Worm (Caenorhabditis elegans): ENCODE measurements around the gene Y116A8A.150.
A peak's percentile ranks its signal among the peaks of the same experiment; 100 is the strongest.
"Not testable (repeated sequence)": the region's sequence is repeated elsewhere in the genome, so short reads cannot be mapped to it uniquely, and the experiment has no call there.

Gene Y116A8A.150

DNA sequence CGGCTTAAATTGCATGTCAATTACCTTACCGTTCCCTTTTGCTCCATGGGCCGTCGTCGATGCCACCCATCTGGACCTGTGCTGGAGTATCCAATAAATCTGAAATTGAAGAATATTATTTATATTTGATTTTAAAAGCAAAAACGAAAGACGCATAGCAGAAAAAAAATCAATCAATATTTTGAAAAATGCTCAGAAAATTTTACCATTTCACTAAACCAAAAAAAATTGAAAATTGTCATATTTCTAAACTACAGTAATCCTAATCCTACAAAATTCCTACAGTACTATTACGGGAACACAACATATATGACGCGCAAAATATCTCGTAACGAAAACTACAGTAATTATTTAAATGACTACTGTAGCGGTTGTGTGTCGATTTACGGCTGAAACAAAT, at the start of gene Y116A8A.150:
Y116A8A.150 (minus strand) TSS at position 101 of the 400 bp plus-strand sequence.
- TF ChIP-seq W03F9.2, him-1, dao-5 (tag; optimal IDR thresholded peaks at IDR 0.05): not testable (repeated sequence)

DNA sequence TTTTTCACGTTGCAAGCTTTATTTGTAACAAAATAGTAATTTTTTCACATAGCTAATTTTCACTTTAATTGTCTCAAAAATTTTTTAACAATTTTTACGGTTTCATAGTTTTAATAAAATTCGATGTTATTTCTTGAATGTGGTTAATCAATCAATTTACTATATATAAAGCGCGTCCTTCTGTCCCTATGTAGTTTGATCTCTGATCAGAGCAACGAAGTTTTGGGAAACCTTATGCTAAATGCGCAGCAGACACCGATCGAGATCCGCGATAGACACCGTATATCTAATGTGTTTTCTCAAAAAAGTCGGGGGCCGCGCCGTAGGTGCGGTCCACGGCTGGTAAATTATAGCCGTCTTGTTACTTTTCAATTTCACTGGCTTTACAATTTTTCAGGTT, 45.8 kb upstream of the Y116A8A.150 start:
- TF ChIP-seq W03F9.2 (tag; optimal IDR thresholded peaks at IDR 0.05) (no peak), him-1 (tag; optimal IDR thresholded peaks at IDR 0.05) (no peak), dao-5 (tag; optimal IDR thresholded peaks at IDR 0.05) (no peak)

DNA sequence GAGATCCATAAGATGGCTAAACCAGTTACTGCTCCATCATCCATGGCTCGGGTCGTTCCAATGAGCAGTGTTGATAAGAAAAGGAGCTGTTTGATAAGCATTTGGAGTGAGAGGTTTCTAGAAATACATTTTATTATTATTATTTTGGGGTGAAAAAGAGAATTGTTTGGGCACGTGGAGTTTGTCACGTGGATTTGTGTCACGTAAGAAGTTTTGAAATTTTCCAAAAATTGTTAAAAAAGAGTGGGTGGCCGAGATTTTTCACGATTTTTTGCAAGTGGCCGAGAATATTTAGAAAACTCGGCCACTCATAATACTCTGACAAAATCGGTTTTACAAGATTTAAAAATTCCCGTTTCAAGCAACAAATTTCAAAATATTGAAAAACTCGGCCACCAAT, 26.1 kb upstream of the Y116A8A.150 start, which contains the start of gene T06A10.106:
T06A10.106 (minus strand) TSS at position 101 of the 400 bp plus-strand sequence.
- TF ChIP-seq him-1 (tag; optimal IDR thresholded peaks at IDR 0.05) (no peak), dao-5 (tag; optimal IDR thresholded peaks at IDR 0.05) (no peak)

DNA sequence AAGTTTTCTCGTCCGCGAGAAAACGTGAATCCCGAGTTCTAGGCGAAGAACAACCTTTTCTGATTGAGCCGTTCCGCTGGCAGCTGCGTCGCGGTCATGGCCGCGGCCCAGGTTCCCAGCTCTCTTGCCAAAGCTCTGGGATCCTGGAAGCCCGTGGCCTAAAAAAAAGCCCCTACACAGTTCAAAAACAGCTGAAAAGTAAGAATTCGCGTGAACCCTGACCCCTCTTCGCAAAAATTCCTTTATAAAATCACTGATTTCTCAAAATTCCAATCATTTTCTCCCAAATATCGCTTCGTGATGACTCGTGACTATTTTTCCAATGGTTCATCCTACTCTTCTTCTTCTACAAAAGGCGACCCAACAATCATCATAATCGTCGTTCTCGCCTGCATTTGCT, 24.4 kb upstream of the Y116A8A.150 start, which contains the start of gene T06A10.107:
T06A10.107 (plus strand) TSS at position 301 of the 400 bp plus-strand sequence.
- no peak for TF ChIP-seq him-1 (tag; optimal IDR thresholded peaks at IDR 0.05)
- TF ChIP-seq W03F9.2 (tag; optimal IDR thresholded peaks at IDR 0.05) = no peak
- no peak for TF ChIP-seq dao-5 (tag; optimal IDR thresholded peaks at IDR 0.05)

DNA sequence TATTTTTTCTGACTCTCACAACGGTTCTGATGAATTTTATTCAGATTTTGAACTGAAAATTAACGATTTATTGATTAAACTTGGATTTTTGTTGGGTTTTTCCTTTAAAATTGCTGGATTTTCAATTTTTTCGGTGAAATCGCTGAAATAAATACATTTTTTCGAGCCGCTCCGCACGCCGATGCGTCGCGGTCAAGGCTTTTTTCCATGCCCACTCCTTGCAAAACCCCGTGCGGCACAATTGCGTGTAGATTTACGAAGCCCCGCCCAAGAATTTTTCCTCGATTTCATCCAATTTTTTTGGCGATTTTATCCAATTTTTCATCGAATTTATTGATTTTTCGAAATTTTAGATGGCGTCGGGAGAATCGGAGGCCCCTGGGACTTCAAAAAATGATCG, 22.7 kb upstream of the Y116A8A.150 start, which contains the start of gene gtsf-1:
gtsf-1 (plus strand) TSS at position 354 of the 400 bp plus-strand sequence.
- TF ChIP-seq W03F9.2 (tag; optimal IDR thresholded peaks at IDR 0.05) (peak; percentile 61), dao-5 (tag; optimal IDR thresholded peaks at IDR 0.05) (no peak), him-1 (tag; optimal IDR thresholded peaks at IDR 0.05) (no peak)

DNA sequence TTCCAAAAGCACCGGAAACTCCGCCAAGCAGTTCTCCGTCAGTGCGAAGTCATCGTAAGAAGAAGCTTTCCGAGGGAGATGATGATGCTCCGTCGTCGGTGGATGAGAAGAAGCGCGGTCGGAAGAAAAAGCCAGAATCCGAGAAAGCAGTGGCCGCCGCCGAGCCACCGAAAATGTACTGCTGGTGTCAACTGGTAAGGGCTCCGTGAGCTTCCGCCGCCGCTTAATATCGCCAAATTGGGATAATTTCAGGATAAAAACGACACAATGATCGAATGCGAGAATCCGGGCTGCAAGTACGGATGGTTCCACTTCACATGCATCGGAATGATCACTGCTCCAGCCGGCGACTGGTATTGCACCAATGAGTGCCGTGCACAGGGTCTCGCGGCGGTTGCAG, 22.1 kb upstream of the Y116A8A.150 start:
- TF ChIP-seq dao-5 (tag; optimal IDR thresholded peaks at IDR 0.05) (no peak), him-1 (tag; optimal IDR thresholded peaks at IDR 0.05) (no peak), W03F9.2 (tag; optimal IDR thresholded peaks at IDR 0.05) (no peak)

DNA sequence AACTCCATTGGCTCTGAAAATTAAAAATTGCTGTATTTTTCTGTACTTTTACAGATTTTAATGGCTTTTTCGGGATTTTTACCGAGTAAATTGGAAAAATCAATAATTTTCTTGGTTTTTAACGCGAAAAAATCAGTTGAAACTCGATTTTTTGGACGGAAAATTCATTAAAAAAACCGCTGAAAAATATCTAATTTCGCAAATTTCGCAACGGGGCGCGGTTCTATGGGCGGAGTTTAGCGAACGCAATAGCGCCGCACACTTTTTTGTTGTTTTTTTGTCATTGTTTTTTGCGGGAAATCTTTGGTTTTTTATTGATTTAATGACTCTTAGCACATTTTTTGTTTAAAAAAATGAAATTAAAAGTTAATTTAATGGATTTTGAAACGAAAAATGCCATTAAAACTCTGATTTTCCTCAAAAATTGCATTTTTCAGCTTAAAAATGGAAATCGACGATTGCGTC, 20.7 kb upstream of the Y116A8A.150 start, which contains the start of the genes mel-46 and lsy-13:
mel-46 (minus strand) TSS at position 51 of the 465 bp plus-strand sequence.
lsy-13 (plus strand) TSS at position 440 of the 465 bp plus-strand sequence.
- TF ChIP-seq W03F9.2 (tag; optimal IDR thresholded peaks at IDR 0.05) = peak; percentile 70
- no peak for TF ChIP-seq dao-5 (tag; optimal IDR thresholded peaks at IDR 0.05)

DNA sequence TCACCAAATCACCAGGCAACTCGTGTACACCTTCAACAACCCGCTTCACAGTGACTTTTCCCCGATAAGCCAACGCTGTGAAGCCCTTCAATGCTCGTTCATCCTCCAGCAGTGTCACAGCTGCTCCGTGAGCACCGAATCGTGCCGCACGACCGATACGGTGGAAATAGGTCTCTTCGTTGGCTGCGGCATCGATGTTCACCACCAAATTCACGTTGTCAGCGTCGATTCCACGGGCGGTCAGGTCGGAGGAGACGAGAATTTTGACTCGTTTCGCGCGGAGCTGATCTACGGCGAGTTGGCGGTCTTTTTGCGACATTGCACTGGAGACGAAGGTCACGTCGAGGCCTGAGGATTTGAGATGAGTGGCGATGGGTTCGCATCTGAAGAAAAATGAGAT, 17.9 kb upstream of the Y116A8A.150 start:
- TF ChIP-seq him-1 (tag; optimal IDR thresholded peaks at IDR 0.05) = no peak
- TF ChIP-seq W03F9.2 (tag; optimal IDR thresholded peaks at IDR 0.05) = no peak
- TF ChIP-seq dao-5 (tag; optimal IDR thresholded peaks at IDR 0.05) = no peak

DNA sequence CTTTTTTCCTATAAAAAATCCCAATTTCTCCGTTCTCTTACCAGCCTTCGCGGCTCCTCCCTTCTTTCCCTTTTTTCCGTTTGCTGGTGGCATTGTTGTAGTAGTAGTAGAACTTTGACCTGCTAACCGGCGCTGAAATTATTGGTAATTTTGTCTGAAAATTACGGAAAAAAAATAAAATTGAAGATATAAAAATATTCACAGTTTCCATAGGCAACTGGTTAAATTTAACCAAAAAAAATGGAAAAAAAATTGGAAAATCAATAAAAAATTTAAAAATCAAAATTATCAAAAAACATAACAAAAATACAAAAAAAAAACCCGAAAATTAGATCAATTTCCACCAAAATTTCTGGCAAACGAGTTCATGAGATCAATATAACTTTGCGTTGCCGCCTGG, 12.0 kb upstream of the Y116A8A.150 start, which contains the start of gene map-2:
map-2 (minus strand) TSS at position 101 of the 400 bp plus-strand sequence.
- TF ChIP-seq W03F9.2 (tag; optimal IDR thresholded peaks at IDR 0.05) (no peak), dao-5 (tag; optimal IDR thresholded peaks at IDR 0.05) (no peak), him-1 (tag; optimal IDR thresholded peaks at IDR 0.05) (no peak)

DNA sequence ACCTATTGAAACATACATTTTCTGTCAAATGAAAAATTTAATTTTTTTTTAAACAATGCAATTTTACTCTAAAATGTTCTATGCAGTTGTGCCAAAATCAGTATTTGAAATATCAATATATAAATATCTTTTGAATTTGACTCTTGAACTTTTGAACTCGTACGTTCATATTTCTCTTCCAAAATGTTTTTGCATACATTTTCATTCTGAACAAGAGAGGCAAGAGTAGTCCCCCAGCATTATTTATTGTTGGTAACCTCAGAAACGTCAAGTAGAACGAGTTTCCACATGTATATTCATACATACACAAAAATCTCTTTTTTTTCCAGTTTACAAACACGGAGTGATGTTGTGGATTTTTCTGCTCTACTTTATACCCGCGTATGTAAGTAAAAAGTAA, 11.4 kb downstream of the Y116A8A.150 start, which contains the start of gene clec-194:
clec-194 (plus strand) TSS at position 301 of the 400 bp plus-strand sequence.
- TF ChIP-seq W03F9.2 (tag; optimal IDR thresholded peaks at IDR 0.05) (no peak), him-1 (tag; optimal IDR thresholded peaks at IDR 0.05) (no peak)

DNA sequence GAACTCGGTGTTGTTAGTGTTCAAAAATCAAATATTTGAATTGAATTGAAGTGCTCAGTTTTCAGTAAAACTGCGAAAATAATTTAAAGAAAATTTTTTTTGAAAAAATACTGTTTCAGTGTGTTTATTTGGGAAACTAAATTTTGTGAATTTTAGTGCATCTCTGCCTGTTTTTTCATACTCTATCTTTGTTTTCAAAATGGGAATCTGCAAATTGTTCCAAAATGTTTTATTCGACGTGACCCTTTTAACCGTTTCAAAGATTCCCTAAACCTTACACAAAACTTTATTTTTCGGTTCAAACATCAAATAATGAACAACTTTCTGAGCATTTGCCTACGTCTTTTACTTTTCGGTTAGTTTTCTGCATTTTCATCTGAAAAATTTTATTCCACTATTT, 12.9 kb downstream of the Y116A8A.150 start, which contains the start of gene Y116A8A.7:
Y116A8A.7 (plus strand) TSS at position 301 of the 400 bp plus-strand sequence.
- TF ChIP-seq dao-5 (tag; optimal IDR thresholded peaks at IDR 0.05) = no peak
- TF ChIP-seq W03F9.2 (tag; optimal IDR thresholded peaks at IDR 0.05) = no peak
- no peak for TF ChIP-seq him-1 (tag; optimal IDR thresholded peaks at IDR 0.05)

DNA sequence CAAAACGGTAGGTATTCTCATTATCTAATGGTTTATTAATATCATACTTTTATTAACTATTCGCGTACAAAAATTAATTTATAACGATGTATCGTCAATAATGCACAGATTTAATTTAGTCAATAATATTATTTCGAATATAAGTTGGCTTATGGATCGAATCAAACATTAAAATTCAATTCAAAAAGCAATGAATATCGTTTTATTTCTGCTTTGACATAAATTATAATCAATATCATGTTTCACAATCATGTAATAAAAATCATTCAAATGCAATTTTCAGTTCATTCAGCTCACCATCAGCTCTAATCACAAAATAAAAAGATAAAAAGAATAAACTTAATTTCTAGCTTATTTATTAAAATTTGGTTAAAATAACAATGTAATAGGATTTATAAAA, 14.1 kb downstream of the Y116A8A.150 start, which contains the start of gene Y116A8A.6:
Y116A8A.6 (minus strand) TSS at position 101 of the 400 bp plus-strand sequence.
- TF ChIP-seq dao-5 (tag; optimal IDR thresholded peaks at IDR 0.05) (no peak), him-1 (tag; optimal IDR thresholded peaks at IDR 0.05) (no peak), W03F9.2 (tag; optimal IDR thresholded peaks at IDR 0.05) (no peak)

DNA sequence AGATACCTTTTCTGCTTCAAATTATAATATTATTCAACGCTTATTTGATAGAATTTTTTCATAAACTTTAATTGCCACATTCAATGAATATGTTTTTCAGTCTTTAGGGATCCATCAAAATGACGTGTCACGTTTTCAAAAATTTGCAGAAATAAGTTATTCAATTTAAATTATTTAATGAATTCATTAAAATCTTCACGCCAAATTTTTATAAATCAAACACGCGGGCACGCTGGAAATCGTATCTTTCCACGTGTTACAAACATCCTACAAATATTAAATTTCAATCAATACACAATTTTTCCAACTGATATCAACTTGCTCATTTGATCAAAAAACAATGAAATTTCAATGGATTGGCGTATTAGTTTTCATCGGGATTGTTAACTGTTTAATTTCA, 20.2 kb downstream of the Y116A8A.150 start, which contains the start of gene Y116A8A.4:
Y116A8A.4 (plus strand) TSS at position 301 of the 400 bp plus-strand sequence.
- TF ChIP-seq W03F9.2 (tag; optimal IDR thresholded peaks at IDR 0.05) = no peak
- TF ChIP-seq dao-5 (tag; optimal IDR thresholded peaks at IDR 0.05) = no peak
- TF ChIP-seq him-1 (tag; optimal IDR thresholded peaks at IDR 0.05) = no peak

DNA sequence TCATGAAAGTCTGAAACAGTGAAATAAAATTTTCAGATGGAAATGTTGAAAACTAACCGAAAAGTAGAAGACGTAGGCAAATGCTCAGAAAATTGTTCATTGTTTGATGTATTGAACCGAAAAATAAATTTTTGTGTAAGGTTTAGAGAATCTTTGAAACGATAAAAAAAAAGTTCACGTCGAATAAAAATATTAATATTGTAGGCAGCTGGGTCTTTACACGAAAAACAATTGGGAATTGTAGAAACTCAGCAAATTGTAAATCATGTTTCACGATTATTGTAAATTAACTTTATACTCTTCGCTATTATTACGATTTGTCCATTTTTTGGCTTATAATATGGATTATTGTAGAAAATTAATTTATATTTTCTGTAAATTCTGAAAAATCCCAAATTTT, 28.9 kb downstream of the Y116A8A.150 start, which contains the start of gene Y116A8A.2:
Y116A8A.2 (minus strand) TSS at position 101 of the 400 bp plus-strand sequence.
- no peak for TF ChIP-seq dao-5 (tag; optimal IDR thresholded peaks at IDR 0.05)
- no peak for TF ChIP-seq W03F9.2 (tag; optimal IDR thresholded peaks at IDR 0.05)
- TF ChIP-seq him-1 (tag; optimal IDR thresholded peaks at IDR 0.05) = no peak
